Fruit fly (Drosophila melanogaster) whole organism, embryonic: ENCODE data around the gene CG45428.

Experiments
- Ada2b ChIP-seq: fragments of 200-800 bp; sonication (Bioruptor generic); IDR thresholded peaks from 2 replicates; pipeline ENCODE4 v1.3.6; 2022; ENCODE audit warnings: missing biosample characterization, missing genetic modification characterization
- Awh ChIP-seq: fragments of 200-800 bp; sonication (Bioruptor generic); IDR thresholded peaks from 2 replicates; pipeline ENCODE4, ENCODE4 v1.3.6; 2022; ENCODE audit warnings: missing biosample characterization, missing genetic modification characterization
- B-H1 ChIP-seq: fragments of 200-800 bp; sonication (Bioruptor generic); IDR thresholded peaks from 3 replicates; pipeline ENCODE4 v1.3.6; 2022; ENCODE audit warnings: missing biosample characterization, missing genetic modification characterization
- Bteb2 ChIP-seq: fragments of 200-800 bp; sonication (Bioruptor generic); optimal IDR thresholded peaks from 2 replicates; lab custom pipeline; 2016; ENCODE audit warnings: missing biosample characterization, missing genetic modification characterization
- CG10267 ChIP-seq: fragments of 200-800 bp; sonication (Bioruptor generic); optimal IDR thresholded peaks from 2 replicates; lab custom pipeline; 2018; ENCODE audit warnings: missing biosample characterization, mild to moderate bottlenecking, missing genetic modification characterization, moderate library complexity
- CG12769 ChIP-seq: fragments of 200-800 bp; sonication (Bioruptor generic); optimal IDR thresholded peaks from 2 replicates; lab custom pipeline; 2019; ENCODE audit warnings: missing biosample characterization, mild to moderate bottlenecking, missing genetic modification characterization, moderate library complexity
- CG13624 ChIP-seq: fragments of 200-800 bp; sonication (Bioruptor generic); optimal IDR thresholded peaks from 2 replicates; lab custom pipeline; 2016; ENCODE audit warnings: missing biosample characterization, missing genetic modification characterization
- CG1529 ChIP-seq: fragments of 200-800 bp; sonication (Bioruptor generic); optimal IDR thresholded peaks from 3 replicates; lab custom pipeline; 2018; ENCODE audit warnings: missing biosample characterization, missing genetic modification characterization
- CG15514 ChIP-seq: fragments of 200-800 bp; sonication (Bioruptor generic); optimal IDR thresholded peaks from 3 replicates; lab custom pipeline; 2017; ENCODE audit warnings: missing biosample characterization, missing genetic modification characterization, mild to moderate bottlenecking, moderate library complexity, missing genetic modification reagents
- CG1832 ChIP-seq: fragments of 200-800 bp; sonication (Bioruptor generic); optimal IDR thresholded peaks from 2 replicates; lab custom pipeline; 2017; ENCODE audit warnings: missing biosample characterization, mild to moderate bottlenecking, missing genetic modification characterization, inconsistent platforms
- CG2199 ChIP-seq: fragments of 200-800 bp; sonication (Bioruptor generic); IDR thresholded peaks from 3 replicates; pipeline ENCODE4 v1.3.6; 2022; ENCODE audit warnings: missing biosample characterization, missing genetic modification characterization
- CG31441 ChIP-seq: fragments of 200-800 bp; sonication (Bioruptor generic); IDR thresholded peaks from 2 replicates; pipeline ENCODE4 v1.3.6; 2022; ENCODE audit warnings: missing biosample characterization, missing genetic modification characterization
- CG33213 ChIP-seq: fragments of 200-800 bp; sonication (Bioruptor generic); optimal IDR thresholded peaks from 3 replicates; lab custom pipeline; 2016; ENCODE audit warnings: missing biosample characterization, missing genetic modification characterization
- CG3995 ChIP-seq: fragments of 200-800 bp; sonication (Bioruptor generic); optimal IDR thresholded peaks from 3 replicates; lab custom pipeline; 2016; ENCODE audit warnings: missing biosample characterization, missing genetic modification characterization
- CG42726 ChIP-seq: fragments of 200-800 bp; sonication (Bioruptor generic); IDR thresholded peaks from 2 replicates; pipeline ENCODE4 v1.3.6; 2022; ENCODE audit warnings: missing biosample characterization, missing genetic modification characterization; ENCODE audit not compliant: partially characterized antibody
- CG4360 ChIP-seq: fragments of 200-800 bp; sonication (Bioruptor generic); IDR thresholded peaks from 2 replicates; pipeline ENCODE4 v1.3.6; 2022; ENCODE audit warnings: missing biosample characterization, missing genetic modification characterization
- CG6175 ChIP-seq: fragments of 200-800 bp; sonication (Bioruptor generic); IDR thresholded peaks from 3 replicates; pipeline ENCODE4 v1.3.6; 2022; ENCODE audit warnings: missing biosample characterization, missing genetic modification characterization
- CG7357 ChIP-seq: fragments of 200-800 bp; sonication (Bioruptor generic); IDR thresholded peaks from 3 replicates; pipeline ENCODE4 v1.3.6; 2022; ENCODE audit warnings: missing biosample characterization, missing genetic modification characterization
- CG8290 ChIP-seq, 3 experiments: fragments of 200-800 bp; sonication (Bioruptor generic); optimal IDR thresholded peaks; 2 replicates each; lab custom pipeline; 2016 to 2019; ENCODE audit warnings: missing biosample characterization in 3 of 3, missing genetic modification characterization in 3 of 3, mild to moderate bottlenecking in 2 of 3, moderate library complexity in 1 of 3
- CG8765 ChIP-seq: fragments of 200-800 bp; sonication (Bioruptor generic); IDR thresholded peaks from 2 replicates; pipeline ENCODE4 v1.3.6; 2022; ENCODE audit warnings: missing biosample characterization, missing genetic modification characterization
- CG9609 ChIP-seq: fragments of 200-800 bp; sonication (Bioruptor generic); optimal IDR thresholded peaks from 3 replicates; lab custom pipeline; 2016; ENCODE audit warnings: missing biosample characterization, missing genetic modification characterization
- Chrac-16 ChIP-seq: fragments of 200-800 bp; sonication (Bioruptor generic); optimal IDR thresholded peaks from 3 replicates; lab custom pipeline; 2016; ENCODE audit warnings: missing biosample characterization, missing genetic modification characterization
- Dad ChIP-seq: fragments of 200-800 bp; sonication (Bioruptor generic); optimal IDR thresholded peaks from 3 replicates; lab custom pipeline; 2016; ENCODE audit warnings: missing biosample characterization, missing genetic modification characterization
- Lhr ChIP-seq: fragments of 200-800 bp; sonication (Bioruptor generic); optimal IDR thresholded peaks from 3 replicates; lab custom pipeline; 2017; ENCODE audit warnings: mild to moderate bottlenecking, missing biosample characterization, missing genetic modification reagents, missing genetic modification characterization
- Lim3 ChIP-seq: fragments of 200-800 bp; sonication (Bioruptor generic); IDR thresholded peaks from 2 replicates; pipeline ENCODE4 v1.3.6; 2022; ENCODE audit warnings: missing biosample characterization, missing genetic modification characterization
- Meics ChIP-seq: fragments of 200-800 bp; sonication (Bioruptor generic); optimal IDR thresholded peaks from 2 replicates; lab custom pipeline; 2017; ENCODE audit warnings: missing biosample characterization, mild to moderate bottlenecking, missing genetic modification characterization
- NfI ChIP-seq: fragments of 200-800 bp; sonication (Bioruptor generic); optimal IDR thresholded peaks from 3 replicates; lab custom pipeline; 2018; ENCODE audit warnings: missing biosample characterization, mild to moderate bottlenecking, missing genetic modification characterization, moderate library complexity
- Sry-β ChIP-seq: fragments of 200-800 bp; sonication (Bioruptor generic); optimal IDR thresholded peaks from 2 replicates; lab custom pipeline; 2018; ENCODE audit warnings: missing biosample characterization, mild to moderate bottlenecking, missing genetic modification characterization, moderate library complexity
- Xbp1 ChIP-seq: fragments of 200-800 bp; sonication (Bioruptor generic); optimal IDR thresholded peaks from 3 replicates; lab custom pipeline; 2016; ENCODE audit warnings: missing biosample characterization, mild to moderate bottlenecking, missing genetic modification characterization
- al ChIP-seq: fragments of 200-800 bp; sonication (Bioruptor generic); IDR thresholded peaks from 2 replicates; pipeline ENCODE4 v1.3.6; 2022; ENCODE audit warnings: missing biosample characterization, missing genetic modification characterization
- ap ChIP-seq: fragments of 200-800 bp; sonication (Bioruptor generic); IDR thresholded peaks from 2 replicates; pipeline ENCODE4 v1.3.6; 2022; ENCODE audit warnings: missing biosample characterization, missing genetic modification characterization
- az2 ChIP-seq: fragments of 200-800 bp; sonication (Bioruptor generic); optimal IDR thresholded peaks from 3 replicates; lab custom pipeline; 2016; ENCODE audit warnings: missing biosample characterization, missing genetic modification characterization
- bsh ChIP-seq, 2 experiments: fragments of 200-800 bp; sonication (Bioruptor generic); optimal IDR thresholded peaks; 2 replicates each; lab custom pipeline; 2017 to 2018; ENCODE audit warnings: mild to moderate bottlenecking in 2 of 2, missing biosample characterization in 2 of 2, missing genetic modification characterization in 2 of 2, moderate library complexity in 1 of 2
- cas ChIP-seq: fragments of 200-800 bp; sonication (Bioruptor generic); IDR thresholded peaks from 2 replicates; pipeline ENCODE4 v1.3.6; 2022; ENCODE audit warnings: missing biosample characterization, missing genetic modification characterization
- chn ChIP-seq: fragments of 200-800 bp; sonication (Bioruptor generic); optimal IDR thresholded peaks from 2 replicates; lab custom pipeline; 2016; ENCODE audit warnings: missing biosample characterization, missing genetic modification characterization
- disco-r ChIP-seq: fragments of 200-800 bp; sonication (Bioruptor generic); optimal IDR thresholded peaks from 2 replicates; lab custom pipeline; 2016; ENCODE audit warnings: missing biosample characterization, missing genetic modification characterization
- gem ChIP-seq: fragments of 200-800 bp; sonication (Bioruptor generic); optimal IDR thresholded peaks from 2 replicates; lab custom pipeline; 2019; ENCODE audit warnings: missing biosample characterization, mild to moderate bottlenecking, missing genetic modification characterization, moderate library complexity
- inv ChIP-seq: fragments of 200-800 bp; sonication (Bioruptor generic); IDR thresholded peaks from 2 replicates; pipeline ENCODE4 v1.3.6; 2022; ENCODE audit warnings: missing biosample characterization, missing genetic modification characterization; ENCODE audit not compliant: partially characterized antibody
- knrl ChIP-seq: fragments of 200-800 bp; sonication (Bioruptor generic); IDR thresholded peaks from 3 replicates; pipeline ENCODE4 v1.3.6; 2022; ENCODE audit warnings: missing biosample characterization, missing genetic modification characterization; ENCODE audit not compliant: partially characterized antibody
- luna ChIP-seq: fragments of 200-800 bp; sonication (Bioruptor generic); optimal IDR thresholded peaks from 2 replicates; lab custom pipeline; 2016; ENCODE audit warnings: missing biosample characterization, missing genetic modification characterization
- mirr ChIP-seq: fragments of 200-800 bp; sonication (Bioruptor generic); optimal IDR thresholded peaks from 3 replicates; lab custom pipeline; 2018; ENCODE audit warnings: missing biosample characterization, mild to moderate bottlenecking, missing genetic modification characterization
- nmo ChIP-seq: fragments of 200-800 bp; sonication (Bioruptor generic); optimal IDR thresholded peaks from 2 replicates; lab custom pipeline; 2018; ENCODE audit warnings: missing biosample characterization, mild to moderate bottlenecking, missing genetic modification characterization, moderate library complexity
- pita ChIP-seq: fragments of 200-800 bp; sonication (Bioruptor generic); optimal IDR thresholded peaks from 2 replicates; lab custom pipeline; 2017; ENCODE audit warnings: missing biosample characterization, mild to moderate bottlenecking, missing genetic modification characterization
- salm ChIP-seq: fragments of 200-800 bp; sonication (Bioruptor generic); optimal IDR thresholded peaks from 2 replicates; lab custom pipeline; 2018; ENCODE audit warnings: missing biosample characterization, mild to moderate bottlenecking, missing genetic modification characterization
- sima ChIP-seq: fragments of 200-800 bp; sonication (Bioruptor generic); optimal IDR thresholded peaks from 2 replicates; lab custom pipeline; 2016; ENCODE audit warnings: missing biosample characterization, missing genetic modification characterization
- sob ChIP-seq: fragments of 200-800 bp; sonication (Bioruptor generic); IDR thresholded peaks from 2 replicates; pipeline ENCODE4 v1.3.6; 2022; ENCODE audit warnings: missing biosample characterization, missing genetic modification characterization
- stc ChIP-seq: fragments of 200-800 bp; sonication (Bioruptor generic); IDR thresholded peaks from 2 replicates; pipeline ENCODE4 v1.3.6; 2022; ENCODE audit warnings: missing biosample characterization, missing genetic modification characterization
- stwl ChIP-seq: fragments of 200-800 bp; sonication (Bioruptor generic); optimal IDR thresholded peaks from 3 replicates; lab custom pipeline; 2018; ENCODE audit warnings: missing biosample characterization, mild to moderate bottlenecking, missing genetic modification characterization, moderate library complexity
- tio ChIP-seq: fragments of 200-800 bp; sonication (Bioruptor generic); optimal IDR thresholded peaks from 2 replicates; lab custom pipeline; 2017; ENCODE audit warnings: missing biosample characterization, missing genetic modification characterization, inconsistent platforms
- twi ChIP-seq: fragments of 200-800 bp; optimal IDR thresholded peaks from 2 replicates; lab custom pipeline; 2019; ENCODE audit warnings: missing biosample characterization, mild to moderate bottlenecking, missing genetic modification characterization, moderate library complexity
- yki ChIP-seq: fragments of >200 bp; optimal IDR thresholded peaks from 3 replicates; lab custom pipeline; 2018

Gene CG45428

DNA sequence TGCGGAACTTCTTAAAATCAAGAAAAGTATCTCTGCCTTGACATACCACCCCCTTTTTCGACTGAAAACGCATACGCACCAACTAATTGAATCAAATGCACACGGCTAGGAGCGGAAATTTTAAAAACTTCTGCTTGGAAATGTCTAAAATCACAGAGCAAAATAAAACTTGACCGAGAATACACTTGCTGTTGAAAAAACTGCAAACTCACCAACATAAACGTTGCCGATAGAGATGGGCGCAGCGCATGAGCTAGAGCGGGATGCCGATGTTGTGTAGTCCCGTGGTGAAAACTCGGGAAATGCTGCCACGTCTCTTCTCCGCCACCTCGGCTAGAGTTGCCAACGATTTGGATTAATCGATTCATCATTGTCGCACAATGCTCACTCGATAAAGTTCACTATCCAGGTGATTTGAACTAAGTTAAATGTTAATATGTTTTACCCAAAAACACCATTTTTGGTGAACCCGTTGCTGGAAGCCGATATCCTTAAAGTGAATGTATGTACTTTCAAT lies 35.0 kb upstream of the CG45428 start, which contains the start of the genes CG11109 and Arf1 (continued):
- no peak for TF ChIP-seq gem (tag; lab: Kevin White, UChicago)
- TF ChIP-seq twi: no peak
- 0 out of 3 replicates have a peak, but pooled peaks have one; percentile 11 for TF ChIP-seq CG2199 (GFP tag; lab: Robert Waterston, UW)
- no peak for TF ChIP-seq bsh (GFP tag; optimal IDR thresholded peaks at IDR 0.05; lab: Kevin White, UChicago)
- TF ChIP-seq mirr (GFP tag; lab: Kevin White, UChicago): peak; percentile 33
- TF ChIP-seq Chrac-16: no peak
- TF ChIP-seq nmo (GFP tag; lab: Kevin White, UChicago): peak; percentile 19
- TF ChIP-seq CG8765: no peak
- no peak for TF ChIP-seq sima (GFP tag; lab: Kevin White, UChicago)
- TF ChIP-seq CG3995 (GFP tag; lab: Kevin White, UChicago): peak; percentile 83
- TF ChIP-seq CG42726 (GFP tag; lab: Robert Waterston, UW): peak; percentile 74
- TF ChIP-seq luna (GFP tag; lab: Kevin White, UChicago): no peak
- TF ChIP-seq CG8290 (GFP tag; optimal IDR thresholded peaks at IDR 0.05; lab: Kevin White, UChicago): no peak
- peak in 1 of 2 experiments; percentile 76 for TF ChIP-seq CG8290 (tag; optimal IDR thresholded peaks at IDR 0.05; lab: Kevin White, UChicago)
- no peak for TF ChIP-seq Sry-β (GFP tag; lab: Kevin White, UChicago)
- TF ChIP-seq CG31441: 0 out of 2 replicates have a peak, but pooled peaks have one; percentile 7
- TF ChIP-seq Lhr (GFP tag; lab: Kevin White, UChicago): no peak
- no peak for TF ChIP-seq Ada2b
- no peak for TF ChIP-seq cas (GFP tag; lab: Robert Waterston, UW)
- TF ChIP-seq stwl: peak; percentile 74
- TF ChIP-seq Meics (GFP tag; lab: Kevin White, UChicago): no peak
- TF ChIP-seq Lim3 (GFP tag; lab: Robert Waterston, UW): no peak
- TF ChIP-seq az2: no peak
- TF ChIP-seq pita: no peak
- TF ChIP-seq ap (GFP tag; lab: Robert Waterston, UW): no peak
- TF ChIP-seq disco-r (GFP tag; lab: Kevin White, UChicago): no peak
- peak; percentile 44; the same call in 1 of the 2 replicates for TF ChIP-seq inv (GFP tag; lab: Robert Waterston, UW)
- no peak for TF ChIP-seq sob (GFP tag; lab: Robert Waterston, UW)
- peak; percentile 62 for TF ChIP-seq knrl (GFP tag; lab: Robert Waterston, UW)
- no peak for TF ChIP-seq CG9609 (GFP tag; lab: Kevin White, UChicago)
- peak; percentile 67 for TF ChIP-seq CG1832
- TF ChIP-seq chn (GFP tag; lab: Kevin White, UChicago): no peak
- TF ChIP-seq CG12769 (tag; lab: Kevin White, UChicago): peak; percentile 30
- no peak for TF ChIP-seq stc
- TF ChIP-seq CG15514 (GFP tag; lab: Kevin White, UChicago): peak; percentile 90
- TF ChIP-seq CG4360: no peak
- no peak for TF ChIP-seq CG33213 (GFP tag; lab: Kevin White, UChicago)
- TF ChIP-seq NfI (GFP tag; lab: Kevin White, UChicago): no peak
- TF ChIP-seq CG6175 (GFP tag; lab: Robert Waterston, UW): no peak
- TF ChIP-seq B-H1: no peak
- no peak for TF ChIP-seq CG7357 (GFP tag; lab: Robert Waterston, UW)
- TF ChIP-seq yki (lab: Kevin White, UChicago): no peak
- no peak for TF ChIP-seq Dad (GFP tag; lab: Kevin White, UChicago)
- TF ChIP-seq Xbp1: peak; percentile 50
- TF ChIP-seq salm: no peak
- no peak for TF ChIP-seq CG13624 (GFP tag; lab: Kevin White, UChicago)
- no peak for TF ChIP-seq tio (GFP tag; lab: Kevin White, UChicago)
- no peak for TF ChIP-seq Awh (GFP tag; lab: Robert Waterston, UW)
- TF ChIP-seq CG1529 (GFP tag; lab: Kevin White, UChicago): no peak
- no peak for TF ChIP-seq al (GFP tag; lab: Robert Waterston, UW)
- peak; percentile 6 for TF ChIP-seq CG10267
- TF ChIP-seq Bteb2 (GFP tag; lab: Kevin White, UChicago): no peak
